Fruit fly (Drosophila melanogaster) whole organism, embryonic: ENCODE data around the gene CG15336.

Experiments
- B-H1 ChIP-seq: fragments of 200-800 bp; sonication (Bioruptor generic); IDR thresholded peaks from 3 replicates; pipeline ENCODE4 v1.3.6; 2022; ENCODE audit warnings: missing biosample characterization, missing genetic modification characterization
- BEAF-32 ChIP-seq: fragments of 200-800 bp; sonication (Bioruptor generic); optimal IDR thresholded peaks from 3 replicates; lab custom pipeline; 2017; ENCODE audit warnings: missing biosample characterization, missing genetic modification characterization, mild to moderate bottlenecking, moderate library complexity, missing genetic modification reagents
- Bdp1 ChIP-seq: fragments of 200-800 bp; sonication (Bioruptor generic); optimal IDR thresholded peaks from 3 replicates; lab custom pipeline; 2016; ENCODE audit warnings: missing biosample characterization, missing genetic modification characterization
- BtbVII ChIP-seq: fragments of 200-800 bp; sonication (Bioruptor generic); optimal IDR thresholded peaks from 3 replicates; lab custom pipeline; 2017; ENCODE audit warnings: missing biosample characterization, mild to moderate bottlenecking, missing genetic modification characterization
- CG10462 ChIP-seq: fragments of 200-800 bp; sonication (Bioruptor generic); optimal IDR thresholded peaks from 2 replicates; lab custom pipeline; 2016; ENCODE audit warnings: missing biosample characterization, missing genetic modification characterization
- CG11560 ChIP-seq: fragments of 200-800 bp; sonication (Bioruptor generic); IDR thresholded peaks from 3 replicates; pipeline ENCODE4 v1.3.6; 2022; ENCODE audit warnings: missing biosample characterization, missing genetic modification characterization
- CG12299 ChIP-seq: fragments of 200-800 bp; sonication (Bioruptor generic); optimal IDR thresholded peaks from 2 replicates; lab custom pipeline; 2018; ENCODE audit warnings: missing biosample characterization, mild to moderate bottlenecking, missing genetic modification characterization
- CG12391 ChIP-seq: fragments of 200-800 bp; sonication (Bioruptor generic); optimal IDR thresholded peaks from 3 replicates; lab custom pipeline; 2018; ENCODE audit warnings: missing biosample characterization, mild to moderate bottlenecking, missing genetic modification characterization, moderate library complexity
- CG12659 ChIP-seq: fragments of 200-800 bp; sonication (Bioruptor generic); optimal IDR thresholded peaks from 3 replicates; lab custom pipeline; 2017; ENCODE audit warnings: mild to moderate bottlenecking, missing biosample characterization, missing genetic modification reagents, missing genetic modification characterization
- CG13287 ChIP-seq: fragments of 200-800 bp; sonication (Bioruptor generic); IDR thresholded peaks from 2 replicates; pipeline ENCODE4 v1.3.6; 2022; ENCODE audit warnings: missing biosample characterization, missing genetic modification characterization; ENCODE audit not compliant: partially characterized antibody
- CG13424 ChIP-seq: fragments of 200-800 bp; sonication (Bioruptor generic); optimal IDR thresholded peaks from 2 replicates; lab custom pipeline; 2019; ENCODE audit warnings: missing biosample characterization, mild to moderate bottlenecking, missing genetic modification characterization, moderate library complexity
- CG17568 ChIP-seq: fragments of 200-800 bp; sonication (Bioruptor generic); optimal IDR thresholded peaks from 2 replicates; lab custom pipeline; 2018; ENCODE audit warnings: missing biosample characterization, mild to moderate bottlenecking, missing genetic modification characterization, moderate library complexity
- CG17829 ChIP-seq: fragments of 200-800 bp; optimal IDR thresholded peaks from 2 replicates; lab custom pipeline; 2019; ENCODE audit warnings: missing biosample characterization, mild to moderate bottlenecking, missing genetic modification characterization, moderate library complexity
- CG31441 ChIP-seq: fragments of 200-800 bp; sonication (Bioruptor generic); IDR thresholded peaks from 2 replicates; pipeline ENCODE4 v1.3.6; 2022; ENCODE audit warnings: missing biosample characterization, missing genetic modification characterization
- CG3847 ChIP-seq: fragments of 200-800 bp; sonication (Bioruptor generic); IDR thresholded peaks from 2 replicates; pipeline ENCODE4 v1.3.6; 2022; ENCODE audit warnings: missing biosample characterization, missing genetic modification characterization
- CG3995 ChIP-seq: fragments of 200-800 bp; sonication (Bioruptor generic); optimal IDR thresholded peaks from 3 replicates; lab custom pipeline; 2016; ENCODE audit warnings: missing biosample characterization, missing genetic modification characterization
- CG42726 ChIP-seq: fragments of 200-800 bp; sonication (Bioruptor generic); IDR thresholded peaks from 2 replicates; pipeline ENCODE4 v1.3.6; 2022; ENCODE audit warnings: missing biosample characterization, missing genetic modification characterization; ENCODE audit not compliant: partially characterized antibody
- CG4617 ChIP-seq: fragments of 200-800 bp; sonication (Bioruptor generic); optimal IDR thresholded peaks from 3 replicates; lab custom pipeline; 2016; ENCODE audit warnings: missing biosample characterization, missing genetic modification characterization, borderline replicate concordance
- CG6175 ChIP-seq: fragments of 200-800 bp; sonication (Bioruptor generic); IDR thresholded peaks from 3 replicates; pipeline ENCODE4 v1.3.6; 2022; ENCODE audit warnings: missing biosample characterization, missing genetic modification characterization
- CG6654 ChIP-seq: fragments of 200-800 bp; sonication (Bioruptor generic); optimal IDR thresholded peaks from 2 replicates; lab custom pipeline; 2017; ENCODE audit warnings: missing biosample characterization, mild to moderate bottlenecking, missing genetic modification characterization
- CG6689 ChIP-seq: fragments of 200-800 bp; sonication (Bioruptor generic); IDR thresholded peaks from 2 replicates; pipeline ENCODE4 v1.3.6; 2022; ENCODE audit warnings: missing biosample characterization, missing genetic modification characterization
- CG8290 ChIP-seq, 3 experiments: fragments of 200-800 bp; sonication (Bioruptor generic); optimal IDR thresholded peaks; 2 replicates each; lab custom pipeline; 2016 to 2019; ENCODE audit warnings: missing biosample characterization in 3 of 3, missing genetic modification characterization in 3 of 3, mild to moderate bottlenecking in 2 of 3, moderate library complexity in 1 of 3
- CG9797 ChIP-seq: fragments of 200-800 bp; sonication (Bioruptor generic); optimal IDR thresholded peaks from 3 replicates; lab custom pipeline; 2018; ENCODE audit warnings: missing biosample characterization, mild to moderate bottlenecking, missing genetic modification characterization
- Camta ChIP-seq: fragments of 200-800 bp; sonication (Bioruptor generic); optimal IDR thresholded peaks from 2 replicates; lab custom pipeline; 2016; ENCODE audit warnings: missing biosample characterization, missing genetic modification characterization
- Dp ChIP-seq: fragments of 200-800 bp; sonication (Bioruptor generic); optimal IDR thresholded peaks from 2 replicates; lab custom pipeline; 2018; ENCODE audit warnings: missing biosample characterization, mild to moderate bottlenecking, missing genetic modification characterization, moderate library complexity
- HLHmδ ChIP-seq: fragments of 200-800 bp; sonication (Bioruptor generic); optimal IDR thresholded peaks from 2 replicates; lab custom pipeline; 2018; ENCODE audit warnings: missing biosample characterization, mild to moderate bottlenecking, missing genetic modification characterization, moderate library complexity
- Hey ChIP-seq: fragments of 200-800 bp; sonication (Bioruptor generic); optimal IDR thresholded peaks from 3 replicates; lab custom pipeline; 2018; ENCODE audit warnings: missing biosample characterization, mild to moderate bottlenecking, missing genetic modification characterization
- Hmx ChIP-seq: fragments of 200-800 bp; sonication (Bioruptor generic); optimal IDR thresholded peaks from 2 replicates; lab custom pipeline; 2016; ENCODE audit warnings: missing biosample characterization, missing genetic modification characterization
- Med ChIP-seq: fragments of 200-800 bp; sonication (Bioruptor generic); peaks from one replicate; lab custom pipeline; 2016; ENCODE audit warnings: missing biosample characterization, missing genetic modification characterization, mild to moderate bottlenecking, inconsistent platforms, moderate library complexity
- Vsx1 ChIP-seq: fragments of 200-800 bp; sonication (Bioruptor generic); optimal IDR thresholded peaks from 2 replicates; lab custom pipeline; 2017; ENCODE audit warnings: missing biosample characterization, mild to moderate bottlenecking, missing genetic modification characterization, missing genetic modification reagents
- ase ChIP-seq: fragments of 200-800 bp; sonication (Bioruptor generic); IDR thresholded peaks from 3 replicates; pipeline ENCODE4 v1.3.6; 2022; ENCODE audit warnings: missing biosample characterization, missing genetic modification characterization
- bowl ChIP-seq: fragments of 200-800 bp; sonication (Bioruptor generic); IDR thresholded peaks from 2 replicates; pipeline ENCODE4 v1.3.6; 2022; ENCODE audit warnings: missing biosample characterization, missing genetic modification characterization
- crol ChIP-seq: fragments of 200-800 bp; sonication (Bioruptor generic); IDR thresholded peaks from 2 replicates; pipeline ENCODE4 v1.3.6; 2022; ENCODE audit warnings: missing biosample characterization, missing genetic modification characterization
- dati ChIP-seq: fragments of 200-800 bp; sonication (Bioruptor generic); IDR thresholded peaks from 2 replicates; pipeline ENCODE4 v1.3.6; 2022; ENCODE audit warnings: missing biosample characterization, missing genetic modification characterization
- gsb-n ChIP-seq: fragments of 200-800 bp; sonication (Bioruptor generic); optimal IDR thresholded peaks from 3 replicates; lab custom pipeline; 2018; ENCODE audit warnings: missing biosample characterization, mild to moderate bottlenecking, missing genetic modification characterization
- lov ChIP-seq, 2 experiments: fragments of 200-800 bp in 1 of 2; fragments of >200 bp in 1 of 2; sonication (Bioruptor generic) in 1 of 2; IDR thresholded peaks in 1 of 2; optimal IDR thresholded peaks in 1 of 2; 2 replicates in 1 of 2; 3 replicates in 1 of 2; pipeline versions ENCODE4 v1.3.6 to Lab custom; 2017 to 2022; ENCODE audit warnings: missing biosample characterization in 1 of 2, missing genetic modification characterization in 1 of 2
- nerfin-2 ChIP-seq: fragments of 200-800 bp; sonication (Bioruptor generic); IDR thresholded peaks from 2 replicates; pipeline ENCODE4 v1.3.6; 2022; ENCODE audit warnings: missing biosample characterization, missing genetic modification characterization; ENCODE audit not compliant: partially characterized antibody
- nmo ChIP-seq: fragments of 200-800 bp; sonication (Bioruptor generic); optimal IDR thresholded peaks from 2 replicates; lab custom pipeline; 2018; ENCODE audit warnings: missing biosample characterization, mild to moderate bottlenecking, missing genetic modification characterization, moderate library complexity
- peb ChIP-seq: fragments of 200-800 bp; sonication (Bioruptor generic); IDR thresholded peaks from 2 replicates; pipeline ENCODE4 v1.3.6; 2022; ENCODE audit warnings: missing biosample characterization, missing genetic modification characterization
- prd ChIP-seq, 3 experiments: fragments of >200 bp in 2 of 3; fragments of 200-800 bp in 1 of 3; sonication (Bioruptor generic) in 1 of 3; optimal IDR thresholded peaks in 2 of 3; IDR thresholded peaks in 1 of 3; 2 replicates in 2 of 3; 3 replicates in 1 of 3; pipeline versions ENCODE4 v1.3.6 to Lab custom; 2017 to 2022; ENCODE audit warnings: missing biosample characterization in 1 of 3, missing genetic modification characterization in 1 of 3
- pzg ChIP-seq: fragments of 200-800 bp; sonication (Bioruptor generic); optimal IDR thresholded peaks from 3 replicates; lab custom pipeline; 2018; ENCODE audit warnings: missing biosample characterization, mild to moderate bottlenecking, missing genetic modification characterization, moderate library complexity
- sd ChIP-seq: fragments of 200-800 bp; sonication (Bioruptor generic); optimal IDR thresholded peaks from 3 replicates; lab custom pipeline; 2018; ENCODE audit warnings: missing biosample characterization, mild to moderate bottlenecking, missing genetic modification characterization, moderate library complexity
- sim ChIP-seq: fragments of 200-800 bp; sonication (Bioruptor generic); IDR thresholded peaks from 2 replicates; pipeline ENCODE4 v1.3.6; 2022; ENCODE audit warnings: missing biosample characterization, missing genetic modification characterization
- stwl ChIP-seq: fragments of 200-800 bp; sonication (Bioruptor generic); optimal IDR thresholded peaks from 3 replicates; lab custom pipeline; 2018; ENCODE audit warnings: missing biosample characterization, mild to moderate bottlenecking, missing genetic modification characterization, moderate library complexity
- tin ChIP-seq: fragments of 200-800 bp; sonication (Bioruptor generic); optimal IDR thresholded peaks from 3 replicates; lab custom pipeline; 2016; ENCODE audit warnings: missing biosample characterization, missing genetic modification characterization
- tll ChIP-seq, 2 experiments: fragments of 200-800 bp in 1 of 2; fragments of >200 bp in 1 of 2; sonication (Bioruptor generic) in 1 of 2; optimal IDR thresholded peaks; 2 replicates each; lab custom pipeline; 2017 to 2019; ENCODE audit warnings: missing biosample characterization in 2 of 2, missing genetic modification characterization in 2 of 2, mild to moderate bottlenecking in 1 of 2, moderate library complexity in 1 of 2

CG15336 gene

DNA sequence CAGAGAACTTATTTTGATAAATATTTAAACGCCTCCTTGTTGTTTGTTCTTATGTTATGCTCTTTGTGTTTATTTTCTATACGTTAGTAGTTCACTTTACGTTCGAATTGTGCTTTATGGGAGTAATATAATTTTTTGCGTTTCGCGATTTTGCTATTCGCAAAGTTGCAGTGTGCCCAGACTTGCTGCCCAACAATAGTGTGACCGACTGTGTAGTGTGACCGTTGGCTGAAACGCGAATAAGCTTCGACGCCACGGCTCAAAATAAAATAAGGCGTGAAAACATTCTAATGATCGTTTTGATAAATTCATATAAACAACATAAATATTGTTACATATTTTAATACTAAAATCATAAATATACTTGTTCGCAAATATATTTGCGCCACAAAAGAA, 5.7 kb upstream of the CG15336 start, which contains the start of gene Smox (continued):
- TF ChIP-seq prd (optimal IDR thresholded peaks at IDR 0.05; lab: Kevin White, UChicago) (no peak), prd (GFP tag; IDR thresholded peaks at IDR 0.05; lab: Robert Waterston, UW) (no peak), CG31441 (GFP tag; lab: Robert Waterston, UW) (no peak), HLHmδ (no peak), peb (GFP tag; lab: Robert Waterston, UW) (no peak), gsb-n (tag; lab: Kevin White, UChicago) (peak; percentile 15), sim (no peak), Camta (no peak), Bdp1 (GFP tag; lab: Kevin White, UChicago) (no peak), CG6689 (GFP tag; lab: Robert Waterston, UW) (no peak), CG11560 (tag; lab: Robert Waterston, UW) (no peak), CG6654 (GFP tag; lab: Kevin White, UChicago) (no peak), B-H1 (GFP tag; lab: Robert Waterston, UW) (no peak), ase (no peak), CG13287 (GFP tag; lab: Robert Waterston, UW) (peak; percentile 37), Med (no peak), sd (tag; lab: Kevin White, UChicago) (no peak), Hmx (GFP tag; lab: Kevin White, UChicago) (no peak), CG12299 (tag; lab: Kevin White, UChicago) (no peak), CG9797 (GFP tag; lab: Kevin White, UChicago) (peak; percentile 97), stwl (tag; lab: Kevin White, UChicago) (peak; percentile 60), nerfin-2 (GFP tag; lab: Robert Waterston, UW) (no peak), bowl (GFP tag; lab: Robert Waterston, UW) (no peak), Vsx1 (no peak), CG12659 (GFP tag; lab: Kevin White, UChicago) (peak; percentile 62), BEAF-32 (peak; percentile 43), CG13424 (tag; lab: Kevin White, UChicago) (no peak), CG3995 (GFP tag; lab: Kevin White, UChicago) (peak; percentile 48), CG6175 (GFP tag; lab: Robert Waterston, UW) (no peak), dati (GFP tag; lab: Robert Waterston, UW) (no peak), pzg (GFP tag; lab: Kevin White, UChicago) (peak; percentile 73), tll (GFP tag; optimal IDR thresholded peaks at IDR 0.05; lab: Kevin White, UChicago) (no peak), Hey (no peak), CG4617 (GFP tag; lab: Kevin White, UChicago) (peak; percentile 75), BtbVII (GFP tag; lab: Kevin White, UChicago) (no peak), CG8290 (GFP tag; optimal IDR thresholded peaks at IDR 0.05; lab: Kevin White, UChicago) (no peak), CG8290 (tag; optimal IDR thresholded peaks at IDR 0.05; lab: Kevin White, UChicago) (peak in 1 of 2 experiments; percentile 5), crol (GFP tag; lab: Robert Waterston, UW) (no peak), nmo (GFP tag; lab: Kevin White, UChicago) (peak; percentile 23), CG10462 (GFP tag; lab: Kevin White, UChicago) (no peak), CG17829 (peak; percentile 21), tin (GFP tag; lab: Kevin White, UChicago) (no peak), Dp (GFP tag; lab: Kevin White, UChicago) (peak; percentile 18), CG3847 (GFP tag; lab: Robert Waterston, UW) (no peak), lov (optimal IDR thresholded peaks at IDR 0.05; lab: Kevin White, UChicago) (no peak), lov (GFP tag; IDR thresholded peaks at IDR 0.05; lab: Robert Waterston, UW) (no peak), CG42726 (no peak), CG12391 (peak; percentile 4), CG17568 (GFP tag; lab: Kevin White, UChicago) (no peak)
